Worm (Caenorhabditis elegans) whole organism, L4 larva: ENCODE data around the gene F19B10.3.

ENCODE experiments used
- F10B5.3 ChIP-seq: sonication (generic microtip); optimal IDR thresholded peaks from 2 replicates; lab custom pipeline; 2016; ENCODE audit warnings: mild to moderate bottlenecking, missing genetic modification characterization, missing compliant biosample characterization
- F49E8.2 ChIP-seq: sonication (generic microtip); optimal IDR thresholded peaks from 2 replicates; lab custom pipeline; 2016; ENCODE audit warnings: missing compliant biosample characterization, mild to moderate bottlenecking, missing genetic modification characterization, borderline replicate concordance
- T20F7.1 ChIP-seq: fragments of 200-800 bp; sonication (Bioruptor generic); optimal IDR thresholded peaks from 2 replicates; lab custom pipeline; 2018; ENCODE audit warnings: mild to moderate bottlenecking, missing genetic modification characterization, missing compliant biosample characterization
- Y5F2A.4 ChIP-seq: fragments of 200-800 bp; sonication (Bioruptor generic); optimal IDR thresholded peaks from 2 replicates; lab custom pipeline; 2018; ENCODE audit warnings: mild to moderate bottlenecking, missing genetic modification characterization, missing compliant biosample characterization
- ZK337.2 ChIP-seq: fragments of 200-800 bp; sonication (Bioruptor generic); IDR thresholded peaks from 2 replicates; pipeline ENCODE4 v1.3.6; 2022; ENCODE audit warnings: missing genetic modification reagents, missing genetic modification characterization, missing compliant biosample characterization
- aly-2 ChIP-seq: sonication (generic microtip); optimal IDR thresholded peaks from 2 replicates; lab custom pipeline; 2018; ENCODE audit warnings: missing biosample characterization, missing genetic modification characterization
- ama-1 ChIP-seq: fragments of 150-350 bp; optimal IDR thresholded peaks from 2 replicates; lab custom pipeline; 2014; ENCODE audit warnings: inconsistent platforms, mixed read lengths
- arid-1 ChIP-seq: fragments of 200-800 bp; sonication (Bioruptor generic); conservative IDR thresholded peaks from 2 replicates; pipeline ENCODE4 v1.3.6; 2022; ENCODE audit warnings: missing genetic modification reagents, missing genetic modification characterization, missing compliant biosample characterization
- ceh-20 ChIP-seq: fragments of 200-800 bp; sonication (Bioruptor generic); IDR thresholded peaks from 2 replicates; pipeline ENCODE4 v1.3.6; 2022; ENCODE audit warnings: missing genetic modification reagents, missing genetic modification characterization, missing compliant biosample characterization
- ceh-32 ChIP-seq: sonication (generic microtip); optimal IDR thresholded peaks from 2 replicates; lab custom pipeline; 2016; ENCODE audit warnings: mild to moderate bottlenecking, missing genetic modification characterization, missing compliant biosample characterization; ENCODE audit not compliant: poor library complexity
- ceh-82 ChIP-seq: sonication (generic microtip); optimal IDR thresholded peaks from 2 replicates; lab custom pipeline; 2017; ENCODE audit warnings: missing biosample characterization, missing genetic modification characterization
- dmd-6 ChIP-seq: fragments of 200-800 bp; sonication (Bioruptor generic); IDR thresholded peaks from 2 replicates; pipeline ENCODE4 v1.3.6; 2022; ENCODE audit warnings: missing genetic modification reagents, missing genetic modification characterization, missing compliant biosample characterization
- dve-1 ChIP-seq: sonication (generic microtip); optimal IDR thresholded peaks from 2 replicates; lab custom pipeline; 2017; ENCODE audit warnings: antibody characterized with exemption, mild to moderate bottlenecking, missing genetic modification characterization, missing compliant biosample characterization; ENCODE audit not compliant: insufficient read depth
- egl-27 ChIP-seq: sonication (generic microtip); optimal IDR thresholded peaks from 3 replicates; lab custom pipeline; 2017; ENCODE audit warnings: missing biosample characterization, missing genetic modification reagents, missing genetic modification characterization
- fos-1 ChIP-seq: fragments of 150-350 bp; optimal IDR thresholded peaks from 2 replicates; lab custom pipeline; 2014; ENCODE audit warnings: missing biosample characterization, missing genetic modification characterization
- hif-1 ChIP-seq, 2 experiments: sonication (generic microtip); optimal IDR thresholded peaks; 2 replicates each; lab custom pipeline; 2016 to 2017; ENCODE audit warnings: missing compliant biosample characterization in 2 of 2, missing genetic modification characterization in 2 of 2, missing genetic modification reagents in 2 of 2, missing genotype in 2 of 2, mild to moderate bottlenecking in 1 of 2
- hlh-11 ChIP-seq: fragments of 200-800 bp; sonication (Bioruptor generic); optimal IDR thresholded peaks from 2 replicates; lab custom pipeline; 2018; ENCODE audit warnings: mild to moderate bottlenecking, missing genetic modification characterization, missing compliant biosample characterization
- hlh-30 ChIP-seq: sonication (generic microtip); optimal IDR thresholded peaks from 2 replicates; lab custom pipeline; 2017; ENCODE audit warnings: antibody characterized with exemption, mild to moderate bottlenecking, missing genetic modification characterization, missing compliant biosample characterization; ENCODE audit not compliant: insufficient read depth
- lim-7 ChIP-seq: fragments of 200-800 bp; sonication (Bioruptor generic); IDR thresholded peaks from 2 replicates; pipeline ENCODE4 v1.3.6; 2022; ENCODE audit warnings: missing genetic modification characterization, missing compliant biosample characterization
- lin-29 ChIP-seq: fragments of 200-800 bp; sonication (Bioruptor generic); IDR thresholded peaks from 2 replicates; pipeline ENCODE4 v1.3.6; 2022; ENCODE audit warnings: missing genetic modification reagents, missing genetic modification characterization, missing compliant biosample characterization
- lsy-2 ChIP-seq, 2 experiments: fragments of 150-350 bp in 1 of 2; sonication (generic microtip) in 1 of 2; optimal IDR thresholded peaks; 2 replicates each; lab custom pipeline; 2014 to 2017; ENCODE audit warnings: missing biosample characterization in 2 of 2, missing genetic modification characterization in 2 of 2
- madf-5 ChIP-seq, 2 experiments: fragments of 200-800 bp; sonication (Bioruptor generic); IDR thresholded peaks; 2 replicates each; pipeline ENCODE4 v1.3.6; 2022; ENCODE audit warnings: missing compliant biosample characterization in 2 of 2, missing genetic modification characterization in 2 of 2
- mdt-29 ChIP-seq: fragments of 200-800 bp; sonication (Bioruptor generic); IDR thresholded peaks from 2 replicates; pipeline ENCODE4 v1.3.6; 2022; ENCODE audit warnings: missing genetic modification reagents, missing genetic modification characterization, missing compliant biosample characterization
- mep-1 ChIP-seq: fragments of 150-350 bp; sonication (generic microtip); optimal IDR thresholded peaks from 3 replicates; lab custom pipeline; 2014; ENCODE audit warnings: missing biosample characterization, missing genetic modification characterization
- mes-2 ChIP-seq: sonication (generic microtip); optimal IDR thresholded peaks from 2 replicates; lab custom pipeline; 2016; ENCODE audit warnings: missing genotype, mild to moderate bottlenecking, missing genetic modification characterization, missing compliant biosample characterization; ENCODE audit not compliant: poor library complexity, severe bottlenecking
- mxl-3 ChIP-seq: fragments of 200-800 bp; sonication (Bioruptor generic); optimal IDR thresholded peaks from 2 replicates; lab custom pipeline; 2018; ENCODE audit warnings: mild to moderate bottlenecking, missing genetic modification characterization, missing compliant biosample characterization
- nhr-111 ChIP-seq: fragments of 200-800 bp; sonication (Bioruptor generic); optimal IDR thresholded peaks from 2 replicates; lab custom pipeline; 2018; ENCODE audit warnings: mild to moderate bottlenecking, missing genetic modification characterization, missing compliant biosample characterization
- nhr-28 ChIP-seq: fragments of 150-350 bp; optimal IDR thresholded peaks from 2 replicates; lab custom pipeline; 2014; ENCODE audit warnings: missing biosample characterization, missing genetic modification characterization
- nhr-42 ChIP-seq: fragments of 200-800 bp; sonication (Bioruptor generic); IDR thresholded peaks from 2 replicates; pipeline ENCODE4 v1.3.6; 2022; ENCODE audit warnings: missing genetic modification characterization, missing compliant biosample characterization
- nhr-6 ChIP-seq: fragments of 150-350 bp; optimal IDR thresholded peaks from 2 replicates; lab custom pipeline; 2014; ENCODE audit warnings: missing biosample characterization, missing genetic modification characterization
- nhr-76 ChIP-seq: fragments of 150-350 bp; optimal IDR thresholded peaks from 2 replicates; lab custom pipeline; 2014; ENCODE audit warnings: missing biosample characterization, missing genetic modification characterization
- pha-4 ChIP-seq, 2 experiments: fragments of 150-350 bp in 1 of 2; fragments of 200-800 bp in 1 of 2; sonication (Bioruptor generic) in 1 of 2; IDR thresholded peaks in 1 of 2; optimal IDR thresholded peaks in 1 of 2; 2 replicates each; pipeline versions ENCODE4 v1.3.6 to Lab custom; 2014 to 2022; ENCODE audit warnings: missing genetic modification characterization in 2 of 2, missing genetic modification reagents in 2 of 2, missing biosample characterization in 1 of 2, missing compliant biosample characterization in 1 of 2
- pqm-1 ChIP-seq: sonication (generic microtip); optimal IDR thresholded peaks from 2 replicates; lab custom pipeline; 2017; ENCODE audit warnings: missing biosample characterization, missing genetic modification characterization
- saeg-2 ChIP-seq: fragments of 200-800 bp; sonication (Bioruptor generic); IDR thresholded peaks from 2 replicates; pipeline ENCODE4 v1.3.6; 2022; ENCODE audit warnings: missing genetic modification reagents, missing genetic modification characterization, missing compliant biosample characterization
- spr-1 ChIP-seq: sonication (generic microtip); optimal IDR thresholded peaks from 2 replicates; lab custom pipeline; 2016; ENCODE audit warnings: mild to moderate bottlenecking, missing genetic modification characterization, missing compliant biosample characterization
- unc-130 ChIP-seq: sonication (generic microtip); optimal IDR thresholded peaks from 2 replicates; lab custom pipeline; 2016; ENCODE audit warnings: missing genetic modification reagents, missing genetic modification characterization, missing compliant biosample characterization
- vab-7 ChIP-seq: fragments of 200-800 bp; sonication (Bioruptor generic); IDR thresholded peaks from 2 replicates; pipeline ENCODE4 v1.3.6; 2022; ENCODE audit warnings: missing genetic modification reagents, missing genetic modification characterization, missing compliant biosample characterization
- zag-1 ChIP-seq: fragments of 150-350 bp; optimal IDR thresholded peaks from 2 replicates; lab custom pipeline; 2014; ENCODE audit warnings: missing biosample characterization, missing genetic modification characterization
- zip-11 ChIP-seq: fragments of 200-800 bp; sonication (Bioruptor generic); IDR thresholded peaks from 2 replicates; pipeline ENCODE4 v1.3.6; 2022; ENCODE audit warnings: missing genetic modification characterization, missing compliant biosample characterization
- zip-2 ChIP-seq: fragments of 150-350 bp; optimal IDR thresholded peaks from 2 replicates; lab custom pipeline; 2014; ENCODE audit warnings: missing biosample characterization, missing genetic modification characterization
- ztf-11 ChIP-seq: fragments of 150-350 bp; optimal IDR thresholded peaks from 2 replicates; lab custom pipeline; 2014; ENCODE audit warnings: missing biosample characterization, missing genetic modification characterization
- ztf-7 ChIP-seq: fragments of 150-350 bp; optimal IDR thresholded peaks from 2 replicates; lab custom pipeline; 2014; ENCODE audit warnings: missing biosample characterization, missing genetic modification characterization

F19B10.3 gene

DNA sequence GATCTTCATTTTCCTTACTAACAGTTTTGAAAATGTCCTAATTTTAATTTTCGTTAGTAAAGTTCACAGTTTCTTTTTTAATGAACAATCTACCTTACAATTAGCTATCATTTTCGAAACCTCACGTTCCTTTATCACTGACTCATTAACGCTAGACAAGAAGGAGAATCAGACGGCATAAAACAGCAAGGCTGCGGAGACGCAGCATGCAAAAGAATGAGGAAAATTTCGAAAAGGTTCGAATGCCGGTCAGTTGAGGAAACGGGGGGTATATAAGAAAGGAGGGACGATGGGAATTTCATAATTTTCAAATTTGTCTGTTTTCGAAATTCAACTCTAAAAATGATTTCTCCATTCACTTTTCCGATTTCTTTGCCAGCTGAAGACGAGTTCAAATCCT is 2.6 kb upstream of the F19B10.3 start, which contains the start of gene F19B10.13:
TSS of gene F19B10.13 (plus strand) at position 343 of the 400 bp plus-strand sequence.
- peak; percentile 51 for TF ChIP-seq hlh-11 (tag; lab: Kevin White, UChicago)
- TF ChIP-seq dmd-6 (GFP tag; lab: Robert Waterston, UW) = peak; percentile 58
- TF ChIP-seq unc-130 = no peak
- TF ChIP-seq nhr-28 (tag; lab: Kevin White, UChicago) = peak; percentile 36
- TF ChIP-seq pqm-1 (tag; lab: Kevin White, UChicago) = peak; percentile 26
- no peak for TF ChIP-seq ZK337.2 (GFP tag; lab: Robert Waterston, UW)
- TF ChIP-seq hif-1 (tag; optimal IDR thresholded peaks at IDR 0.05; lab: Kevin White, UChicago) = peak in 1 of 2 experiments; percentile 19
- TF ChIP-seq nhr-6 (tag; lab: Kevin White, UChicago) = peak; percentile 14
- TF ChIP-seq mes-2 (tag; lab: Kevin White, UChicago) = peak; percentile 39
- TF ChIP-seq zip-11 (GFP tag; lab: Robert Waterston, UW) = no peak
- peak; percentile 38 for TF ChIP-seq hlh-30
- TF ChIP-seq mxl-3 (GFP tag; lab: Kevin White, UChicago) = peak; percentile 16
- TF ChIP-seq ztf-7 (tag; lab: Kevin White, UChicago) = no peak
- no peak for TF ChIP-seq aly-2

- TF ChIP-seq ztf-11 (tag; lab: Kevin White, UChicago) = no peak
- TF ChIP-seq hlh-30 = no peak
- TF ChIP-seq ceh-32 (tag; lab: Kevin White, UChicago) = no peak
- TF ChIP-seq ceh-20 = no peak
- no peak for TF ChIP-seq arid-1 (GFP tag; lab: Robert Waterston, UW)
- TF ChIP-seq fos-1 (tag; lab: Kevin White, UChicago) = no peak
- no peak for TF ChIP-seq dve-1 (tag; lab: Kevin White, UChicago)
These were observed 774 bp upstream of the F19B10.3 start, which contains the start of gene F19B10.6 for ce11 chrII:3663796-3664195. TSS of gene F19B10.6 (minus strand) at chrII:3663896.

- TF ChIP-seq pha-4 (GFP tag; IDR thresholded peaks at IDR 0.05; lab: Robert Waterston, UW) (no peak), pha-4 (tag; optimal IDR thresholded peaks at IDR 0.05; lab: Kevin White, UChicago) (no peak), F10B5.3 (tag; lab: Kevin White, UChicago) (no peak), nhr-42 (no peak), ztf-11 (tag; lab: Kevin White, UChicago) (no peak), mep-1 (tag; lab: Kevin White, UChicago) (no peak), mdt-29 (GFP tag; lab: Robert Waterston, UW) (no peak), ceh-82 (tag; lab: Kevin White, UChicago) (no peak), mes-2 (tag; lab: Kevin White, UChicago) (no peak), lin-29 (no peak), zag-1 (tag; lab: Kevin White, UChicago) (no peak)
These were observed 611 bp downstream of the F19B10.3 start for ce11 chrII:3665181-3665580.

DNA sequence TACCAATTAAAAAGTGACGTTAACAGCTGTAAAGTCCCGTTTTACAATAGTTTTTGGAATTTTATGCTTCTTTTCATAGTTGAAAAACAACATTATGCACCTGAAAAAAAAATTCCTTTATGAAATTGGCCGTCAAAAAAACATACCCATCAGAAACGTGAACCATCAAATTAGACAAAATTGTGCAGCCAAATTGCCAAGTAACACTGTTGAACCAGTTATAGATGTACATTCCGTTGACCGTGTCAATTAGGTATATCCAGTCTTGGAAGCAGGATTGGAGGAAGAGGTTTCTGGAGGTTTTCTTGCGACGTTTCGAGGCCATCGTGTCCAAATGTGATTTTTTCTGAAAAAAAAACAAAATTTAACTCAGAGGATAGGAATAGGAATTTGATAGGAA is 4.7 kb downstream of the F19B10.3 start, which contains the start of gene srx-97:
TSS of gene srx-97 (minus strand) at position 101 of the 400 bp plus-strand sequence.
- TF ChIP-seq nhr-76 (tag; lab: Kevin White, UChicago) (no peak), madf-5 (GFP tag; IDR thresholded peaks at IDR 0.05; lab: Robert Waterston, UW) (0 out of 4 replicates have a peak, but pooled peaks of 1 of the 2 experiments have one; percentile 7)
- TF ChIP-seq, all 104 proteins: peak for 1

ce11 chrII:3670956-3671355 is 6.4 kb downstream of the F19B10.3 start, which contains the start of gene srx-98:
TSS of gene srx-98 (minus strand) at chrII:3671056.
- TF ChIP-seq ztf-7 (tag; lab: Kevin White, UChicago) (no peak), F10B5.3 (tag; lab: Kevin White, UChicago) (no peak), mdt-29 (GFP tag; lab: Robert Waterston, UW) (no peak), saeg-2 (GFP tag; lab: Robert Waterston, UW) (no peak), ama-1 (lab: Kevin White, UChicago) (no peak), nhr-111 (no peak), T20F7.1 (no peak), spr-1 (tag; lab: Kevin White, UChicago) (no peak), F49E8.2 (tag; lab: Kevin White, UChicago) (no peak), lim-7 (no peak), egl-27 (tag; lab: Kevin White, UChicago) (no peak), nhr-28 (tag; lab: Kevin White, UChicago) (no peak), vab-7 (no peak), nhr-6 (tag; lab: Kevin White, UChicago) (no peak), dve-1 (tag; lab: Kevin White, UChicago) (no peak), hlh-11 (tag; lab: Kevin White, UChicago) (no peak), zip-2 (tag; lab: Kevin White, UChicago) (no peak), Y5F2A.4 (GFP tag; lab: Kevin White, UChicago) (no peak), lsy-2 (tag; optimal IDR thresholded peaks at IDR 0.05; lab: Kevin White, UChicago) (no peak)
